Fruit fly (Drosophila melanogaster): ENCODE data around the gene CG34427.

Gene CG34427

dm6 chr3L:8767876-8768275, 36.7 kb upstream of the CG34427 start:
- TF ChIP-seq CG1620 (GFP tag; optimal IDR thresholded peaks at IDR 0.05) (peak; percentile 43), Hr96 (GFP tag; optimal IDR thresholded peaks at IDR 0.05) (peak; percentile 76), bab1 (GFP tag; optimal IDR thresholded peaks at IDR 0.05) (peak; percentile 96), CG14711 (tag; optimal IDR thresholded peaks at IDR 0.05) (peak; percentile 64), CG7045 (GFP tag; optimal IDR thresholded peaks at IDR 0.05) (peak; percentile 84), cic (GFP tag; optimal IDR thresholded peaks at IDR 0.05) (peak; percentile 46), CG5204 (GFP tag; optimal IDR thresholded peaks at IDR 0.05) (peak; percentile 84), Crg-1 (GFP tag; optimal IDR thresholded peaks at IDR 0.05) (peak; percentile 83), kay (GFP tag; ENCODE audit: borderline replicate concordance) (peak; percentile 83), CG33017 (tag; optimal IDR thresholded peaks at IDR 0.05) (peak; percentile 82), Clk (GFP tag; optimal IDR thresholded peaks at IDR 0.05) (peak; percentile 68), cnc (optimal IDR thresholded peaks at IDR 0.05) (no peak), ovo (GFP tag; optimal IDR thresholded peaks at IDR 0.05) (peak; percentile 19), CG11617 (GFP tag; optimal IDR thresholded peaks at IDR 0.05) (peak; percentile 88), CG12768 (GFP tag; optimal IDR thresholded peaks at IDR 0.05) (peak; percentile 88), tj (GFP tag; optimal IDR thresholded peaks at IDR 0.05) (peak; percentile 44), toe (GFP tag; optimal IDR thresholded peaks at IDR 0.05) (peak; percentile 77), pad (GFP tag; optimal IDR thresholded peaks at IDR 0.05) (peak; percentile 63), CG7101 (tag; optimal IDR thresholded peaks at IDR 0.05) (peak; percentile 76), Mnt (GFP tag; optimal IDR thresholded peaks at IDR 0.05) (peak; percentile 50)

- no peak for TF ChIP-seq Clk (GFP tag; optimal IDR thresholded peaks at IDR 0.05)
- no peak for TF ChIP-seq CG7101 (tag; optimal IDR thresholded peaks at IDR 0.05)
- TF ChIP-seq Crg-1 (GFP tag; optimal IDR thresholded peaks at IDR 0.05), result no peak
- TF ChIP-seq tj (GFP tag; optimal IDR thresholded peaks at IDR 0.05), result no peak
- TF ChIP-seq CG7045 (GFP tag; optimal IDR thresholded peaks at IDR 0.05), result no peak
Measured at dm6 chr3L:8770616-8771229, 33.8 kb upstream of the CG34427 start.

- TF ChIP-seq bab1 (GFP tag; optimal IDR thresholded peaks at IDR 0.05) (peak; percentile 89), CG7045 (GFP tag; optimal IDR thresholded peaks at IDR 0.05) (no peak)
Measured at dm6 chr3L:8772998-8773684, 31.4 kb upstream of the CG34427 start.

- no peak for TF ChIP-seq Crg-1 (GFP tag; optimal IDR thresholded peaks at IDR 0.05)
- no peak for TF ChIP-seq cic (GFP tag; optimal IDR thresholded peaks at IDR 0.05)
- TF ChIP-seq tj (GFP tag; optimal IDR thresholded peaks at IDR 0.05), result no peak
- TF ChIP-seq CG11617 (GFP tag; optimal IDR thresholded peaks at IDR 0.05), result no peak
- no peak for TF ChIP-seq toe (GFP tag; optimal IDR thresholded peaks at IDR 0.05)
- TF ChIP-seq bab1 (GFP tag; optimal IDR thresholded peaks at IDR 0.05), result no peak
- no peak for TF ChIP-seq pad (GFP tag; optimal IDR thresholded peaks at IDR 0.05)
- TF ChIP-seq Hr96 (GFP tag; optimal IDR thresholded peaks at IDR 0.05), result no peak
- peak; percentile 6 for TF ChIP-seq Mnt (GFP tag; optimal IDR thresholded peaks at IDR 0.05)
- TF ChIP-seq kay (GFP tag; ENCODE audit: borderline replicate concordance), result peak; percentile 64
Measured at dm6 chr3L:8773713-8774112, 30.9 kb upstream of the CG34427 start.

dm6 chr3L:8774974-8775731, 29.4 kb upstream of the CG34427 start:
- TF ChIP-seq CG5204 (GFP tag; optimal IDR thresholded peaks at IDR 0.05) (no peak), tj (GFP tag; optimal IDR thresholded peaks at IDR 0.05) (peak; percentile 86), CG33017 (tag; optimal IDR thresholded peaks at IDR 0.05) (no peak), toe (GFP tag; optimal IDR thresholded peaks at IDR 0.05) (no peak), bab1 (GFP tag; optimal IDR thresholded peaks at IDR 0.05) (peak; percentile 27), Mnt (GFP tag; optimal IDR thresholded peaks at IDR 0.05) (no peak), Clk (GFP tag; optimal IDR thresholded peaks at IDR 0.05) (no peak), cnc (optimal IDR thresholded peaks at IDR 0.05) (no peak), kay (GFP tag; ENCODE audit: borderline replicate concordance) (peak; percentile 52), CG11617 (GFP tag; optimal IDR thresholded peaks at IDR 0.05) (no peak), Hr96 (GFP tag; optimal IDR thresholded peaks at IDR 0.05) (no peak), CG12768 (GFP tag; optimal IDR thresholded peaks at IDR 0.05) (no peak), CG1620 (GFP tag; optimal IDR thresholded peaks at IDR 0.05) (no peak), Crg-1 (GFP tag; optimal IDR thresholded peaks at IDR 0.05) (peak; percentile 16), CG7101 (tag; optimal IDR thresholded peaks at IDR 0.05) (no peak), CG7045 (GFP tag; optimal IDR thresholded peaks at IDR 0.05) (no peak), pad (GFP tag; optimal IDR thresholded peaks at IDR 0.05) (no peak), CG14711 (tag; optimal IDR thresholded peaks at IDR 0.05) (no peak)

dm6 chr3L:8777313-8777924, 27.1 kb upstream of the CG34427 start:
- TF ChIP-seq kay (GFP tag; ENCODE audit: borderline replicate concordance), result peak; percentile 89
- TF ChIP-seq bab1 (GFP tag; optimal IDR thresholded peaks at IDR 0.05), result no peak
